Fruit fly (Drosophila melanogaster): ENCODE data around the gene cype.

dm6 chr2L:5348591-5348990 is 21.6 kb downstream of the cype start:
- TF ChIP-seq Ets96B (tag; optimal IDR thresholded peaks at IDR 0.05) (no peak), CG6808 (GFP tag; optimal IDR thresholded peaks at IDR 0.05) (no peak), OdsH (GFP tag; optimal IDR thresholded peaks at IDR 0.05) (no peak)
